Fruit fly (Drosophila melanogaster): Measurements from ENCODE around the gene CG12659.

Gene CG12659

DNA sequence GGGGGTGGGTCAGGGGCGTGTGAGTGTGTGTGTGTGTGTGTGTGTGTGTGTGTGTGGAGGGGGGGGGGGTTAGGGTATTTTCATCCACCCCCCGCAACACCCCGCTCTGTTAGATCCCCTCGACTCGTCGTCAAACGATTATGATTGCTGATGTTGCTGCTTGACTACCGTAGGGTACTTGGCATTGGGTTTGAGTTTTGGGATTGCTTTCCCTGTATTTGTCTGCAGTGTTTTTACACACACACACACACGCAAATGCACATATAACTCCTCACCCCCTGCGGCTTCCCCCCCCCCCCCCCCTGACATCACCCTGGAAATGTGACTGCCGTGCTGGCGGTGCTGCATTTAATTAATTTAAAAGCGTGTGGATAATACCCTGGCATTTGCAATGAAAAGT is 30.9 kb upstream of the CG12659 start:
- no peak for TF ChIP-seq CG12605 (GFP tag; IDR thresholded peaks at IDR 0.05)
- TF ChIP-seq CG13204 (GFP tag; optimal IDR thresholded peaks at IDR 0.05), result no peak
- no peak for TF ChIP-seq fd96Ca (GFP tag; IDR thresholded peaks at IDR 0.05)
- no peak for TF ChIP-seq CG34367 (tag; optimal IDR thresholded peaks at IDR 0.05)
- no peak for TF ChIP-seq CG10348 (GFP tag; IDR thresholded peaks at IDR 0.05)
- TF ChIP-seq CG8159 (tag; optimal IDR thresholded peaks at IDR 0.05), result no peak
- TF ChIP-seq CG9948 (tag; optimal IDR thresholded peaks at IDR 0.05), result no peak
- no peak for TF ChIP-seq Ets98B (GFP tag; IDR thresholded peaks at IDR 0.05)
- no peak for TF ChIP-seq CG4496 (GFP tag; IDR thresholded peaks at IDR 0.05)

dm6 chrX:8616787-8617432 is 25.4 kb upstream of the CG12659 start:
- no peak for TF ChIP-seq CG10348 (GFP tag; IDR thresholded peaks at IDR 0.05)
- TF ChIP-seq CG9948 (tag; optimal IDR thresholded peaks at IDR 0.05), result no peak
- no peak for TF ChIP-seq CG17806 (tag; optimal IDR thresholded peaks at IDR 0.05)
- no peak for TF ChIP-seq CG8159 (tag; optimal IDR thresholded peaks at IDR 0.05)
- TF ChIP-seq D1 (tag; optimal IDR thresholded peaks at IDR 0.05), result no peak
- no peak for TF ChIP-seq EcR (GFP tag; optimal IDR thresholded peaks at IDR 0.05)
- no peak for TF ChIP-seq Snoo (tag; optimal IDR thresholded peaks at IDR 0.05)
- no peak for TF ChIP-seq CG4496 (GFP tag; IDR thresholded peaks at IDR 0.05)
- no peak for TF ChIP-seq CG13204 (GFP tag; optimal IDR thresholded peaks at IDR 0.05)
- TF ChIP-seq Pif1A (GFP tag; optimal IDR thresholded peaks at IDR 0.05), result no peak
- no peak for TF ChIP-seq CG32121 (GFP tag; IDR thresholded peaks at IDR 0.05)
- TF ChIP-seq Pif1B (GFP tag; optimal IDR thresholded peaks at IDR 0.05), result no peak
- no peak for TF ChIP-seq CG34367 (tag; optimal IDR thresholded peaks at IDR 0.05)

DNA sequence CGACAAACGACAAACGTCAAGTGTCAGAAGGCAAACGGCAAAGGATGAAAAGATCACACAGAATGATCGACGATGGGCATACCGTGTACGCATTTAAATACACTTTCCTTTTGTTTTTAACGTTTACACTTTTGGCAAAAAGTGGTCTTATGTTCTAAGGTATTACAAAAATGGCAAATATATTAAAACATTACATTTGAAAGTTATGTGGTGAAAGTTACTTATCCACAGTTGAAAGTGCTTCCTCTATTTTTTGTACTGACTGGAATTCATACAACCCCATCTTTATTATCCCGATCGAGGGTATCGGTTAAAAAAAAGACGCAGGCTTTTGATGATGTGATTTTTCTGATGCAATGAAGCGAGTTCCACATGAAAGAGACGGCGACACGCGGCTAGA is 24.8 kb upstream of the CG12659 start:
- TF ChIP-seq Snoo (tag; optimal IDR thresholded peaks at IDR 0.05) (no peak), Pif1B (GFP tag; optimal IDR thresholded peaks at IDR 0.05) (no peak), CG12605 (GFP tag; IDR thresholded peaks at IDR 0.05) (no peak), D1 (tag; optimal IDR thresholded peaks at IDR 0.05) (no peak)

DNA sequence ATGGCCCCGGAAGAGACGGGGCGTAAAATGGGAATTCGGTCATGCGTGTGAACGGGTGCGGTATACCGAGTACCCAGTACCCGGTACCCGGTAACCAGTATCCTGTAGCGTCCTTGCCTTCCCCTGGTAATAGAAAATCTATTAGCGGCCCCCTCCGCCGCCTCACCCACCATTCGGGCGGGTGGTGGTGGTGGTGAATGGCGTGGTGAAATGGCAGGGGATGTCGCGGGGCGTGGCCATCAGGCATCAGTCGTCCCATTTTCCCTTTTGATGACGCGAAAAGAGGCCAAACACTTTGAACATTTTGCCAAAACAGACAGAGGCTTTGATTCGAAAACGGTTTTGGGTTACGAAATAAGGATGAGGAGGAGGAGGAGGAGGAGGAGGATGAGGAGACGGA is 16.4 kb upstream of the CG12659 start:
- TF ChIP-seq CG15710 (tag; optimal IDR thresholded peaks at IDR 0.05) (no peak), CG34367 (tag; optimal IDR thresholded peaks at IDR 0.05) (no peak), CG17806 (tag; optimal IDR thresholded peaks at IDR 0.05) (no peak), Pif1B (GFP tag; optimal IDR thresholded peaks at IDR 0.05) (no peak), CG8159 (tag; optimal IDR thresholded peaks at IDR 0.05) (no peak), Snoo (tag; optimal IDR thresholded peaks at IDR 0.05) (no peak)

dm6 chrX:8606206-8606605 is 14.7 kb upstream of the CG12659 start, which contains the start of gene Caf1-180:
Gene Caf1-180 (minus strand): TSS chrX:8606304.
- no peak for TF ChIP-seq CG8301 (tag; optimal IDR thresholded peaks at IDR 0.05)
- TF ChIP-seq fd96Ca (GFP tag; IDR thresholded peaks at IDR 0.05), result 0 out of 3 replicates have a peak, but pooled peaks have one; percentile 11
- TF ChIP-seq Pif1A (GFP tag; optimal IDR thresholded peaks at IDR 0.05), result no peak
- no peak for TF ChIP-seq CG10348 (GFP tag; IDR thresholded peaks at IDR 0.05)

DNA sequence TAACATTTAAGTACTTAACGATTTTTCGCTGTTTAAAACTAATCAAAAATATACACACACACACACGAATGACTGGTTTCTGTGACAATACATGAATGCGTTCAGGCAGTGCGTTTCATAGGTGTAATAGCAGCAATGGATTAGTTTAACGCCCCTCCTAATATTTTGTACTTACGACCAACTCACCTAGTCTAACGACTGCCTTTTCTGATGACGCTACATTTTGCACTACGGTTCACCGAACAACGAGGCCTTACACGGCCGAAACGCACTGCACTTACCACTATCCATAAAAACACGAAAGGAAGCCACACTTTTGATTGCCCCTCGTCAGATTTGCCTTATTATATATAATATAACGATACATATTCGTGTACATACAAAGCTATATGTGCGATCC is 9.6 kb upstream of the CG12659 start:
- peak; percentile 71 for TF ChIP-seq CG10348 (GFP tag; IDR thresholded peaks at IDR 0.05)
- TF ChIP-seq CG4496 (GFP tag; IDR thresholded peaks at IDR 0.05), result peak; percentile 86
- TF ChIP-seq CG13204 (GFP tag; optimal IDR thresholded peaks at IDR 0.05), result no peak
- peak; percentile 55 for TF ChIP-seq CG12605 (GFP tag; IDR thresholded peaks at IDR 0.05)
- peak; percentile 67 for TF ChIP-seq CG32121 (GFP tag; IDR thresholded peaks at IDR 0.05)
- peak; percentile 85 for TF ChIP-seq fd96Ca (GFP tag; IDR thresholded peaks at IDR 0.05)
- TF ChIP-seq gl (tag; optimal IDR thresholded peaks at IDR 0.05), result no peak
- peak; percentile 50 for TF ChIP-seq CG17806 (tag; optimal IDR thresholded peaks at IDR 0.05)
- peak; percentile 58 for TF ChIP-seq CG15710 (tag; optimal IDR thresholded peaks at IDR 0.05)
- TF ChIP-seq CG34367 (tag; optimal IDR thresholded peaks at IDR 0.05), result peak; percentile 40
- TF ChIP-seq rn (GFP tag; IDR thresholded peaks at IDR 0.05), result peak; percentile 40; the same call in 1 of the 2 replicates
- TF ChIP-seq CG9948 (tag; optimal IDR thresholded peaks at IDR 0.05), result peak; percentile 35
- TF ChIP-seq CG8159 (tag; optimal IDR thresholded peaks at IDR 0.05), result peak; percentile 64
- no peak for TF ChIP-seq Snoo (tag; optimal IDR thresholded peaks at IDR 0.05)
- TF ChIP-seq EcR (GFP tag; optimal IDR thresholded peaks at IDR 0.05), result no peak
- TF ChIP-seq Ets98B (GFP tag; IDR thresholded peaks at IDR 0.05), result peak; percentile 82

DNA sequence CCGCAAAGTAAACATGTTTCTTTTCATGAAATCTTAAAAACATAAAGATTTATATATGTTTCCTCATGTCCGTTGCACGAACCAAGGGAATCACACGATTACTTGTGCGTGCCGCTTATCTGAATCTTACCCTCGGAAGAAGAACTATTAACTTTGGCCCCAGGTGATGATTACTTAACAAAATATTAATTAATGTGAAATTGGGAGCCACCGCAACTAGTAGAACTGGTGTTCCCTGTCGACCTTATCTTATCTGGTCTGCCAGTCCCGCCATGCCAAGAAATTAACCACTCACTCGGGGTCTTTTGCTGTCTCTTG is 1.6 kb upstream of the CG12659 start:
- no peak for TF ChIP-seq Pif1A (GFP tag; optimal IDR thresholded peaks at IDR 0.05)
- TF ChIP-seq CG12605 (GFP tag; IDR thresholded peaks at IDR 0.05), result no peak
- no peak for TF ChIP-seq CG34367 (tag; optimal IDR thresholded peaks at IDR 0.05)
- no peak for TF ChIP-seq CG14655 (GFP tag; optimal IDR thresholded peaks at IDR 0.05)
- TF ChIP-seq CG13204 (GFP tag; optimal IDR thresholded peaks at IDR 0.05), result no peak
- TF ChIP-seq CG32121 (GFP tag; IDR thresholded peaks at IDR 0.05), result no peak
- TF ChIP-seq CG8301 (tag; optimal IDR thresholded peaks at IDR 0.05), result no peak
- TF ChIP-seq D1 (tag; optimal IDR thresholded peaks at IDR 0.05), result no peak
- TF ChIP-seq CG10348 (GFP tag; IDR thresholded peaks at IDR 0.05), result no peak
- TF ChIP-seq rn (GFP tag; IDR thresholded peaks at IDR 0.05), result no peak
- no peak for TF ChIP-seq CG4496 (GFP tag; IDR thresholded peaks at IDR 0.05)
- no peak for TF ChIP-seq CG9948 (tag; optimal IDR thresholded peaks at IDR 0.05)
- no peak for TF ChIP-seq CG15710 (tag; optimal IDR thresholded peaks at IDR 0.05)
